Fruit fly (Drosophila melanogaster): Measurements from ENCODE around the gene Sps2.
A peak's percentile ranks its signal among the peaks of the same experiment; 100 is the strongest.

DNA sequence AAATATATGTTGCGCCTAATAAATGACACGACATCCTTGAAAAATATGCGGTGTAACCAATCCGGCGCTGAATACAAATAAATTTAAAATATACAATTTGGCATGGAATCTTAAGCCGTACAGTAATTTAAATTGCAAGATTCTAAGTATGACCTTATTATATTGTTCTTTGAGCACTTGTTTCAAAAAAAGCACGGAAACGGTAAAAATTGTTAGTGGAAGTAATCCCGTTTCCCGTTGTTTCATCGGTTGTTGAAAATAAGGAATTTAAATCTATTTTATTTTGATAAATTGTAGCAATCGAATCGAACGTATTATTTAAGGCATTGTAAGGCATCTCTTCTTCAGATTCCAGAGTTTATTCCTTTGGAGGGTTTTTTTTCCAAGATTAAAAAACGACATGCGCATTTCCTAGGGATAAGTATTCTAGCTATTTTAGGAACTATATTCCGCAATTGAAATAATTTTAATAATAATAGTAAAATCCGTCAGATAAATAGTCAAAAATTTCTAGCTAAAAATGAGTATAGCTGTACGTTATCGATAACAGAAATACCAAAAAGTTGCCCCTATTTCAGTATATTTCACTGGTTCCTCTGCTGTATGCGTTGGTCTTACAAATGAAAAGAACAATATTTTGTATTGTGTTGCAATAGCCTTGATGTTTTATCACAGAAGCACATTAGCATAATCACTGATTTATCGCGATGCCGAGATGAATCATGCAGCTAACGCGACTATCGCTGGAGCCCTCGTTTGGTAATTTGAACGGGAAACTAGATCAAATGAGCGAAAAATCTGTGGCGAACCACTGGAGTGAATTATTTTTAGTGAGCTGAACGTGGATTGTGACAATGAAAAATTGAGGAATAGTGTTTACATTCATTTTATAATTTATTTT, 9.1 kb upstream of the Sps2 start, which contains the start of gene GATAd:
- TF ChIP-seq GATAd (GFP tag; optimal IDR thresholded peaks at IDR 0.05) (no peak), pan (optimal IDR thresholded peaks at IDR 0.05) (no peak), psq (GFP tag; optimal IDR thresholded peaks at IDR 0.05) (no peak), brk (GFP tag; optimal IDR thresholded peaks at IDR 0.05) (peak; percentile 56)
